Worm (Caenorhabditis elegans) whole organism, early embryonic: ENCODE results near the gene brap-2.

Source experiments
- ama-1 ChIP-seq: fragments of 150-350 bp; optimal IDR thresholded peaks from 2 replicates; lab custom pipeline; 2014
- ceh-13 ChIP-seq: fragments of 200-800 bp; sonication (Bioruptor generic); optimal IDR thresholded peaks from 2 replicates; lab custom pipeline; 2018; ENCODE audit warnings: mild to moderate bottlenecking, missing genetic modification characterization, missing compliant biosample characterization
- ets-7 ChIP-seq: sonication (generic microtip); optimal IDR thresholded peaks from 2 replicates; lab custom pipeline; 2016; ENCODE audit warnings: missing genotype, missing genetic modification characterization, missing compliant biosample characterization
- flt-1 ChIP-seq: fragments of 200-800 bp; sonication (Bioruptor generic); IDR thresholded peaks from 2 replicates; pipeline ENCODE4 v1.3.6; 2022; ENCODE audit warnings: missing genetic modification characterization, missing compliant biosample characterization
- hmbx-1 ChIP-seq: sonication (generic microtip); optimal IDR thresholded peaks from 2 replicates; lab custom pipeline; 2016; ENCODE audit warnings: mild to moderate bottlenecking, missing genetic modification characterization, missing compliant biosample characterization
- hnd-1 ChIP-seq: sonication (generic microtip); optimal IDR thresholded peaks from 2 replicates; lab custom pipeline; 2016; ENCODE audit warnings: missing genetic modification characterization, missing compliant biosample characterization
- pes-1 ChIP-seq: fragments of 200-800 bp; sonication (Bioruptor generic); IDR thresholded peaks from 2 replicates; pipeline ENCODE4 v1.3.6; 2022; ENCODE audit warnings: missing genetic modification reagents, missing genetic modification characterization, missing compliant biosample characterization
- sea-1 ChIP-seq: fragments of 200-800 bp; sonication (Bioruptor generic); conservative IDR thresholded peaks from 2 replicates; pipeline ENCODE4 v1.3.6; 2022; ENCODE audit warnings: missing genetic modification characterization, missing compliant biosample characterization
- tbx-11 ChIP-seq: fragments of 200-800 bp; sonication (Bioruptor generic); IDR thresholded peaks from 2 replicates; pipeline ENCODE4 v1.3.6; 2022; ENCODE audit warnings: missing genetic modification characterization, missing compliant biosample characterization
- tbx-37 ChIP-seq: fragments of 200-800 bp; sonication (Bioruptor generic); conservative IDR thresholded peaks from 2 replicates; pipeline ENCODE4 v1.3.6; 2022; ENCODE audit warnings: missing genetic modification reagents, missing genetic modification characterization, missing compliant biosample characterization
- tra-4 ChIP-seq: sonication (generic microtip); optimal IDR thresholded peaks from 2 replicates; lab custom pipeline; 2017; ENCODE audit warnings: missing genetic modification characterization, missing compliant biosample characterization

DNA sequence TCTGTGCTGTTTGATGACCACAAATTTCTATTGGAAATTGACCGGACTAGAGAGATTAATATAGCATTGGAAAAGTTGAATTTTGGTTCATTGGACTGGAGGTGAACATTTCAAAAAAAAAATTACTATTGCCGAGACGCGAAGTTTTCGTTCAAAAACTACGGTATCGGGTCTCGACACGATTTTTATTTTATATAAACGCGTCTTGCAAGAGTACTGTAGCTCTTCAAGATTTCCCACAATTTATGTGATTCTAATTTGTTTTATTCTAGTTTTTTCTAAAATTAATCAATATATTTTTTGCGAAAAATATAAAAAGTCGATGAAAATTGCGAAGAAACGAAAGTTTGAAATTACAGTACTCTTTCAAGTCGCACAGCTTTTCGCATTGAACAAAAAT, 22.3 kb downstream of the brap-2 start, which contains the start of gene F09E5.12:
- no peak for TF ChIP-seq ama-1 (lab: Kevin White, UChicago)
- no peak for TF ChIP-seq sea-1 (GFP tag; lab: Robert Waterston, UW)
- TF ChIP-seq hnd-1 (tag; lab: Kevin White, UChicago): no peak
- TF ChIP-seq pes-1 (GFP tag; lab: Robert Waterston, UW): no peak
- TF ChIP-seq hmbx-1 (tag; lab: Kevin White, UChicago): no peak
- TF ChIP-seq tra-4 (tag; lab: Kevin White, UChicago): no peak
- TF ChIP-seq flt-1 (GFP tag; lab: Robert Waterston, UW): no peak
- TF ChIP-seq tbx-37 (GFP tag; lab: Robert Waterston, UW): no peak
- TF ChIP-seq ets-7 (tag; lab: Kevin White, UChicago): no peak
- TF ChIP-seq ceh-13: no peak
- TF ChIP-seq tbx-11 (GFP tag; lab: Robert Waterston, UW): no peak
